Worm (Caenorhabditis elegans) whole organism, L1 larva: Measurements from ENCODE around the gene str-165.

Experiments
- C04F5.9 ChIP-seq: sonication (generic microtip); optimal IDR thresholded peaks from 2 replicates; lab custom pipeline; 2016; ENCODE audit warnings: missing genetic modification characterization, missing compliant biosample characterization
- C16A3.4 ChIP-seq: fragments of 150-350 bp; optimal IDR thresholded peaks from 2 replicates; lab custom pipeline; 2014; ENCODE audit warnings: missing biosample characterization, missing genetic modification characterization
- C34B4.2 ChIP-seq: sonication (generic microtip); optimal IDR thresholded peaks from 2 replicates; lab custom pipeline; 2017; ENCODE audit warnings: mild to moderate bottlenecking, missing genetic modification characterization, missing compliant biosample characterization
- F16B12.6 ChIP-seq: fragments of 150-350 bp; optimal IDR thresholded peaks from 2 replicates; lab custom pipeline; 2014; ENCODE audit warnings: missing biosample characterization, missing genetic modification characterization
- aha-1 ChIP-seq: fragments of 150-350 bp; optimal IDR thresholded peaks from 2 replicates; lab custom pipeline; 2014; ENCODE audit warnings: missing biosample characterization, missing genetic modification characterization
- alr-1 ChIP-seq: fragments of 200-800 bp; sonication (Bioruptor generic); optimal IDR thresholded peaks from 2 replicates; lab custom pipeline; 2018; ENCODE audit warnings: borderline replicate concordance, mild to moderate bottlenecking, missing genetic modification characterization, missing compliant biosample characterization
- blmp-1 ChIP-seq: fragments of 150-350 bp; optimal IDR thresholded peaks from 2 replicates; lab custom pipeline; 2014; ENCODE audit warnings: missing biosample characterization, missing genetic modification characterization
- ceh-8 ChIP-seq: fragments of 200-800 bp; sonication (Bioruptor generic); optimal IDR thresholded peaks from 2 replicates; lab custom pipeline; 2018; ENCODE audit warnings: mild to moderate bottlenecking, missing genetic modification characterization, moderate library complexity, missing compliant biosample characterization
- ceh-88 ChIP-seq: fragments of 200-800 bp; sonication (Bioruptor generic); IDR thresholded peaks from 2 replicates; pipeline ENCODE4 v1.3.6; 2022; ENCODE audit warnings: missing genetic modification characterization, missing compliant biosample characterization
- ces-1 ChIP-seq: fragments of 150-350 bp; optimal IDR thresholded peaks from 2 replicates; lab custom pipeline; 2014; ENCODE audit warnings: missing biosample characterization, missing genetic modification reagents, missing genetic modification characterization
- dpl-1 ChIP-seq, 3 experiments: fragments of 150-350 bp in 2 of 3; sonication (generic microtip) in 1 of 3; optimal IDR thresholded peaks; 2 replicates each; lab custom pipeline; 2014 to 2017; ENCODE audit warnings: missing biosample characterization in 3 of 3, missing genetic modification characterization in 3 of 3, missing genetic modification reagents in 3 of 3
- dsc-1 ChIP-seq: sonication (generic microtip); optimal IDR thresholded peaks from 2 replicates; lab custom pipeline; 2016; ENCODE audit warnings: mild to moderate bottlenecking, missing genetic modification characterization, missing compliant biosample characterization
- efl-3 ChIP-seq: fragments of 200-800 bp; sonication (Bioruptor generic); optimal IDR thresholded peaks from 2 replicates; lab custom pipeline; 2018; ENCODE audit warnings: mild to moderate bottlenecking, missing genetic modification characterization, missing compliant biosample characterization
- egl-27 ChIP-seq, 2 experiments: fragments of 150-350 bp in 1 of 2; sonication (generic microtip); optimal IDR thresholded peaks; 3 replicates each; lab custom pipeline; 2017 to 2018; ENCODE audit warnings: missing biosample characterization in 2 of 2, missing genetic modification characterization in 2 of 2, missing genetic modification reagents in 2 of 2
- fkh-10 ChIP-seq: sonication (generic microtip); optimal IDR thresholded peaks from 2 replicates; lab custom pipeline; 2017; ENCODE audit warnings: missing biosample characterization, missing genetic modification reagents, missing genetic modification characterization
- fkh-8 ChIP-seq: sonication (generic microtip); optimal IDR thresholded peaks from 2 replicates; lab custom pipeline; 2016; ENCODE audit warnings: mild to moderate bottlenecking, missing genetic modification characterization, missing compliant biosample characterization
- fos-1 ChIP-seq: fragments of 150-350 bp; optimal IDR thresholded peaks from 2 replicates; lab custom pipeline; 2014; ENCODE audit warnings: missing biosample characterization, missing genetic modification characterization
- grh-1 ChIP-seq: fragments of 200-800 bp; sonication (Bioruptor generic); IDR thresholded peaks from 2 replicates; pipeline ENCODE4 v1.3.6; 2022; ENCODE audit warnings: missing genetic modification reagents, missing genetic modification characterization, missing compliant biosample characterization
- hlh-4 ChIP-seq: sonication (generic microtip); optimal IDR thresholded peaks from 2 replicates; lab custom pipeline; 2016; ENCODE audit warnings: mild to moderate bottlenecking, missing genetic modification characterization, missing compliant biosample characterization
- hpl-2 ChIP-seq: fragments of 150-350 bp; optimal IDR thresholded peaks from 2 replicates; lab custom pipeline; 2014; ENCODE audit warnings: missing biosample characterization, missing genetic modification reagents, missing genetic modification characterization
- jun-1 ChIP-seq: fragments of 150-350 bp; optimal IDR thresholded peaks from 2 replicates; lab custom pipeline; 2014; ENCODE audit warnings: missing biosample characterization, missing genetic modification reagents, missing genetic modification characterization
- lin-13 ChIP-seq: fragments of 150-350 bp; optimal IDR thresholded peaks from 2 replicates; lab custom pipeline; 2014; ENCODE audit warnings: missing biosample characterization, missing genetic modification reagents, missing genetic modification characterization
- lin-14 ChIP-seq: fragments of 200-800 bp; sonication (Bioruptor generic); optimal IDR thresholded peaks from 2 replicates; lab custom pipeline; 2018; ENCODE audit warnings: mild to moderate bottlenecking, missing genetic modification characterization, moderate library complexity, missing compliant biosample characterization
- lin-15B ChIP-seq: fragments of 150-350 bp; sonication (generic microtip); optimal IDR thresholded peaks from 3 replicates; lab custom pipeline; 2014; ENCODE audit warnings: missing biosample characterization, missing genetic modification characterization
- lir-3 ChIP-seq: sonication (generic microtip); optimal IDR thresholded peaks from 2 replicates; lab custom pipeline; 2016; ENCODE audit warnings: mild to moderate bottlenecking, missing genetic modification characterization, moderate library complexity, missing compliant biosample characterization; ENCODE audit not compliant: poor library complexity
- lsy-2 ChIP-seq, 2 experiments: fragments of 150-350 bp; optimal IDR thresholded peaks; 2 replicates each; lab custom pipeline; 2014; ENCODE audit warnings: missing biosample characterization in 2 of 2, missing genetic modification characterization in 2 of 2
- mab-9 ChIP-seq: fragments of 200-800 bp; sonication (Bioruptor generic); IDR thresholded peaks from 2 replicates; pipeline ENCODE4 v1.3.6; 2022; ENCODE audit warnings: missing genetic modification reagents, missing genetic modification characterization, missing compliant biosample characterization
- mdl-1 ChIP-seq, 2 experiments: fragments of 150-350 bp; optimal IDR thresholded peaks; 2 replicates each; lab custom pipeline; 2014 to 2017; ENCODE audit warnings: missing biosample characterization in 2 of 2, missing genetic modification characterization in 2 of 2, inconsistent platforms in 1 of 2
- mef-2 ChIP-seq: fragments of 150-350 bp; optimal IDR thresholded peaks from 2 replicates; lab custom pipeline; 2014; ENCODE audit warnings: missing biosample characterization, missing genetic modification characterization
- mep-1 ChIP-seq: fragments of 150-350 bp; optimal IDR thresholded peaks from 2 replicates; lab custom pipeline; 2014; ENCODE audit warnings: missing biosample characterization, missing genetic modification characterization
- nhr-11 ChIP-seq: fragments of 150-350 bp; optimal IDR thresholded peaks from 2 replicates; lab custom pipeline; 2014; ENCODE audit warnings: missing biosample characterization, missing genetic modification characterization
- nhr-12 ChIP-seq: sonication (generic microtip); optimal IDR thresholded peaks from 2 replicates; lab custom pipeline; 2017; ENCODE audit warnings: missing biosample characterization, missing genetic modification characterization
- nhr-19 ChIP-seq: fragments of 200-800 bp; sonication (Bioruptor generic); conservative IDR thresholded peaks from 2 replicates; pipeline ENCODE4 v1.3.6; 2022; ENCODE audit warnings: missing genetic modification characterization, missing compliant biosample characterization
- nhr-237 ChIP-seq: fragments of 150-350 bp; optimal IDR thresholded peaks from 2 replicates; lab custom pipeline; 2014; ENCODE audit warnings: missing biosample characterization, missing genetic modification characterization
- nhr-28 ChIP-seq: fragments of 150-350 bp; optimal IDR thresholded peaks from 2 replicates; lab custom pipeline; 2014; ENCODE audit warnings: missing biosample characterization, missing genetic modification characterization
- nhr-47 ChIP-seq: sonication (generic microtip); optimal IDR thresholded peaks from 2 replicates; lab custom pipeline; 2016; ENCODE audit warnings: mild to moderate bottlenecking, missing genetic modification characterization, moderate library complexity, missing compliant biosample characterization
- nhr-71 ChIP-seq: sonication (generic microtip); optimal IDR thresholded peaks from 2 replicates; lab custom pipeline; 2016; ENCODE audit warnings: mild to moderate bottlenecking, missing genetic modification characterization, moderate library complexity, missing compliant biosample characterization
- nhr-77 ChIP-seq: fragments of 150-350 bp; optimal IDR thresholded peaks from 2 replicates; lab custom pipeline; 2014; ENCODE audit warnings: missing biosample characterization, missing genetic modification characterization
- pag-3 ChIP-seq: sonication (generic microtip); optimal IDR thresholded peaks from 2 replicates; lab custom pipeline; 2017; ENCODE audit warnings: missing genetic modification characterization, mild to moderate bottlenecking, missing compliant biosample characterization, antibody characterized with exemption, borderline replicate concordance; ENCODE audit not compliant: insufficient read depth
- pax-3 ChIP-seq: fragments of 200-800 bp; sonication (Bioruptor generic); optimal IDR thresholded peaks from 2 replicates; lab custom pipeline; 2018; ENCODE audit warnings: mild to moderate bottlenecking, missing genetic modification characterization, moderate library complexity, missing compliant biosample characterization
- rnt-1 ChIP-seq: sonication (generic microtip); optimal IDR thresholded peaks from 2 replicates; lab custom pipeline; 2016; ENCODE audit warnings: mild to moderate bottlenecking, missing genetic modification characterization, moderate library complexity, missing compliant biosample characterization
- skn-1 ChIP-seq: fragments of 150-350 bp; optimal IDR thresholded peaks from 2 replicates; lab custom pipeline; 2014; ENCODE audit warnings: missing biosample characterization, missing genetic modification characterization
- snu-23 ChIP-seq: sonication (generic microtip); optimal IDR thresholded peaks from 2 replicates; lab custom pipeline; 2016; ENCODE audit warnings: missing genetic modification characterization, missing compliant biosample characterization
- sup-37 ChIP-seq: fragments of 200-800 bp; sonication (Bioruptor generic); optimal IDR thresholded peaks from 2 replicates; lab custom pipeline; 2018; ENCODE audit warnings: mild to moderate bottlenecking, missing genetic modification characterization, missing compliant biosample characterization
- tbx-2 ChIP-seq: sonication (generic microtip); optimal IDR thresholded peaks from 2 replicates; lab custom pipeline; 2016; ENCODE audit warnings: missing genetic modification characterization, missing compliant biosample characterization
- tlp-1 ChIP-seq: fragments of 150-350 bp; optimal IDR thresholded peaks from 2 replicates; lab custom pipeline; 2014; ENCODE audit warnings: missing biosample characterization, missing genetic modification characterization
- unc-130 ChIP-seq: fragments of 150-350 bp; optimal IDR thresholded peaks from 2 replicates; lab custom pipeline; 2017; ENCODE audit warnings: missing biosample characterization, missing genetic modification characterization, inconsistent platforms
- unc-30 ChIP-seq: sonication (generic microtip); optimal IDR thresholded peaks from 2 replicates; lab custom pipeline; 2017; ENCODE audit warnings: missing biosample characterization, missing genetic modification characterization
- unc-62 ChIP-seq: fragments of 150-350 bp; optimal IDR thresholded peaks from 2 replicates; lab custom pipeline; 2014; ENCODE audit warnings: missing biosample characterization, missing genetic modification reagents, missing genetic modification characterization
- unc-98 ChIP-seq: fragments of 200-800 bp; sonication (Bioruptor generic); IDR thresholded peaks from 2 replicates; pipeline ENCODE4 v1.3.6; 2022; ENCODE audit warnings: missing genetic modification characterization, missing compliant biosample characterization
- vab-15 ChIP-seq: sonication (generic microtip); optimal IDR thresholded peaks from 2 replicates; lab custom pipeline; 2017; ENCODE audit warnings: missing genotype, mild to moderate bottlenecking, missing genetic modification characterization, missing compliant biosample characterization
- ztf-4 ChIP-seq: fragments of 150-350 bp; optimal IDR thresholded peaks from 2 replicates; lab custom pipeline; 2014; ENCODE audit warnings: missing biosample characterization, missing genetic modification characterization

Gene str-165

DNA sequence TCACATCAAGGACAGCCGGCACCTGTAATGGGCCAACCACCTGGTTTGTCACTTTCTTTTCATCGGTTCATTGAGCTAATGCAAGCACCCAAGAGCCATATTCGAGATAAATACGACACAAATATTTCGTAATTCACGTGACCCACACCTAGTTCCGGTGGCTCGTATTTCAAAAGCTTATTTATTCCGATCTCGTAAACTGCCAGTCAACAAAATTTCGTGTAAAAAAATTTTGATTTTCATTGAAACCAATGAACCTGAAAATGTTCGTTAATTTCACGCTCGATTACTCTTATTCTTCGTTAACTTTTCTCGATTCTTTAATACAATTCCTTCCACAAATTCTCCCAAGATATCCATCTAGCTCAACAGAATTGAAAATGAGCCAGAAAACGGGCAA lies 40.8 kb upstream of the str-165 start:
- peak; percentile 6 for TF ChIP-seq fkh-8 (tag; lab: Kevin White, UChicago)
- no peak for TF ChIP-seq nhr-237

ce11 chrV:13790557-13790956 lies 40.4 kb upstream of the str-165 start:
- TF ChIP-seq mep-1 (tag; lab: Kevin White, UChicago) (peak; percentile 37), jun-1 (no peak), nhr-28 (no peak), grh-1 (peak; percentile 91), unc-62 (GFP tag; lab: Kevin White, UChicago) (no peak), mdl-1 (tag; optimal IDR thresholded peaks at IDR 0.05; lab: Kevin White, UChicago) (no peak), nhr-47 (tag; lab: Kevin White, UChicago) (no peak), ztf-4 (no peak), hpl-2 (GFP tag; lab: Kevin White, UChicago) (no peak), dsc-1 (tag; lab: Kevin White, UChicago) (no peak), nhr-12 (tag; lab: Kevin White, UChicago) (no peak), egl-27 (tag; optimal IDR thresholded peaks at IDR 0.05; lab: Kevin White, UChicago) (no peak), hlh-4 (no peak), fkh-10 (no peak), skn-1 (tag; lab: Kevin White, UChicago) (no peak), tlp-1 (tag; lab: Kevin White, UChicago) (no peak), pax-3 (tag; lab: Kevin White, UChicago) (no peak), nhr-19 (GFP tag; lab: Robert Waterston, UW) (peak; percentile 41; the same call in 1 of the 2 replicates), unc-130 (tag; lab: Kevin White, UChicago) (peak; percentile 31), aha-1 (no peak), snu-23 (GFP tag; lab: Kevin White, UChicago) (peak; percentile 75), efl-3 (GFP tag; lab: Kevin White, UChicago) (no peak), nhr-77 (no peak), C04F5.9 (tag; lab: Kevin White, UChicago) (no peak), nhr-11 (tag; lab: Kevin White, UChicago) (no peak), fos-1 (tag; lab: Kevin White, UChicago) (no peak), unc-98 (GFP tag; lab: Robert Waterston, UW) (no peak), vab-15 (tag; lab: Kevin White, UChicago) (peak; percentile 32), lin-14 (GFP tag; lab: Kevin White, UChicago) (peak; percentile 82), ceh-8 (GFP tag; lab: Kevin White, UChicago) (no peak), ceh-88 (GFP tag; lab: Robert Waterston, UW) (no peak), pag-3 (no peak), C34B4.2 (tag; lab: Kevin White, UChicago) (no peak), lsy-2 (tag; optimal IDR thresholded peaks at IDR 0.05; lab: Kevin White, UChicago) (peak in 1 of 2 experiments; percentile 58), lin-15B (no peak), fkh-8 (tag; lab: Kevin White, UChicago) (no peak), rnt-1 (tag; lab: Kevin White, UChicago) (no peak), C16A3.4 (no peak), lir-3 (tag; lab: Kevin White, UChicago) (no peak), tbx-2 (peak; percentile 20), mef-2 (tag; lab: Kevin White, UChicago) (no peak), lin-13 (GFP tag; lab: Kevin White, UChicago) (no peak), unc-30 (tag; lab: Kevin White, UChicago) (no peak), sup-37 (GFP tag; lab: Kevin White, UChicago) (no peak), blmp-1 (tag; lab: Kevin White, UChicago) (peak; percentile 54), alr-1 (tag; lab: Kevin White, UChicago) (no peak), ces-1 (GFP tag; lab: Kevin White, UChicago) (no peak), mab-9 (GFP tag; lab: Robert Waterston, UW) (no peak), F16B12.6 (tag; lab: Kevin White, UChicago) (no peak), nhr-71 (peak; percentile 60), dpl-1 (GFP tag; optimal IDR thresholded peaks at IDR 0.05; lab: Kevin White, UChicago) (peak in 2 of 3 experiments; percentile 30 to 42)
